Worm (Caenorhabditis elegans) whole organism, L4/young adult: ENCODE measurements around the gene twk-12.

Experiments used
- W03F9.2 ChIP-seq: fragments of 150-350 bp; optimal IDR thresholded peaks from 2 replicates; lab custom pipeline; 2014; ENCODE audit warnings: missing biosample characterization, missing genetic modification characterization
- dao-5 ChIP-seq: sonication (generic microtip); optimal IDR thresholded peaks from 2 replicates; lab custom pipeline; 2016; ENCODE audit warnings: missing genotype, missing genetic modification characterization, moderate library complexity, missing compliant biosample characterization
- him-1 ChIP-seq: sonication (generic microtip); optimal IDR thresholded peaks from 2 replicates; lab custom pipeline; 2016; ENCODE audit warnings: missing genotype, missing genetic modification reagents, missing genetic modification characterization, missing compliant biosample characterization

- TF ChIP-seq him-1 (tag; lab: Kevin White, UChicago) (no peak), dao-5 (tag; lab: Kevin White, UChicago) (no peak), W03F9.2 (tag; lab: Kevin White, UChicago) (no peak)
These were observed 12.7 kb downstream of the twk-12 start for ce11 chrV:10679990-10680602.
